Worm (Caenorhabditis elegans) whole organism, L2 larva: ENCODE data around the gene egas-3.

ENCODE experiments used
- alr-1 ChIP-seq: fragments of 150-350 bp; optimal IDR thresholded peaks from 2 replicates; lab custom pipeline; 2014; ENCODE audit warnings: missing biosample characterization, missing genetic modification characterization
- fos-1 ChIP-seq: fragments of 150-350 bp; optimal IDR thresholded peaks from 2 replicates; lab custom pipeline; 2014; ENCODE audit warnings: missing biosample characterization, missing genetic modification characterization
- nhr-10 ChIP-seq: sonication (generic microtip); optimal IDR thresholded peaks from 2 replicates; lab custom pipeline; 2017; ENCODE audit warnings: missing biosample characterization, missing genetic modification characterization
- zag-1 ChIP-seq: fragments of 150-350 bp; optimal IDR thresholded peaks from 2 replicates; lab custom pipeline; 2014; ENCODE audit warnings: missing biosample characterization, missing genetic modification characterization

DNA sequence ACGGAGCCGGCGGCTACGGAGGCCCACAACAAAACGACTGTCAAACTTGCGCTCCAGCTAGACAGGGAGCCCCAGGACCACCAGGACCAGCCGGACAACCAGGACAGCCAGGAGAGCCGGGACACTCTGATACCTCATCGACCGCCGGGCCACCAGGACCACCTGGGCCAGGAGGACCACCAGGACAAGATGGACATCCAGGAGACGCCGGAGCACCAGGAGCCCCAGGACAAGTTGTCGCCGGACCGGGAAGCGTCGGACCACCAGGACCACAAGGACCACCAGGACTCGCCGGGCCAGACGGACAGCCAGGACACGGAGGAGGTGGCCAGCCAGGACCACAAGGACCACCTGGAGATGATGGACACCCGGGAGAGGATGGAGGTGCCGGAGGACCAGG lies 2.9 kb upstream of the egas-3 start:
- TF ChIP-seq alr-1 (tag; lab: Kevin White, UChicago) (no peak), fos-1 (tag; lab: Kevin White, UChicago) (no peak), nhr-10 (tag; lab: Kevin White, UChicago) (no peak), zag-1 (tag; lab: Kevin White, UChicago) (no peak)
